Fruit fly (Drosophila melanogaster) whole organism, embryonic: Measurements from ENCODE around the gene Mur2B.

Experiments used
- Asciz ChIP-seq: fragments of 200-800 bp; sonication (Bioruptor generic); optimal IDR thresholded peaks from 2 replicates; lab custom pipeline; 2017; ENCODE audit warnings: missing biosample characterization, mild to moderate bottlenecking, missing genetic modification characterization, missing genetic modification reagents
- Awh ChIP-seq: fragments of 200-800 bp; sonication (Bioruptor generic); IDR thresholded peaks from 2 replicates; pipeline ENCODE4, ENCODE4 v1.3.6; 2022; ENCODE audit warnings: missing biosample characterization, missing genetic modification characterization
- B-H1 ChIP-seq: fragments of 200-800 bp; sonication (Bioruptor generic); IDR thresholded peaks from 3 replicates; pipeline ENCODE4 v1.3.6; 2022; ENCODE audit warnings: missing biosample characterization, missing genetic modification characterization
- CG10321 ChIP-seq: fragments of 200-800 bp; sonication (Bioruptor generic); IDR thresholded peaks from 2 replicates; pipeline ENCODE4 v1.3.6; 2022; ENCODE audit warnings: missing biosample characterization, missing genetic modification characterization
- CG11696 ChIP-seq: fragments of 200-800 bp; sonication (Bioruptor generic); IDR thresholded peaks from 2 replicates; pipeline ENCODE4 v1.3.6; 2022; ENCODE audit warnings: missing biosample characterization, missing genetic modification characterization
- CG12155 ChIP-seq: fragments of 200-800 bp; sonication (Bioruptor generic); optimal IDR thresholded peaks from 3 replicates; lab custom pipeline; 2016; ENCODE audit warnings: missing biosample characterization, missing genetic modification characterization
- CG13296 ChIP-seq: fragments of 200-800 bp; sonication (Bioruptor generic); optimal IDR thresholded peaks from 3 replicates; lab custom pipeline; 2018; ENCODE audit warnings: missing biosample characterization, mild to moderate bottlenecking, missing genetic modification characterization
- CG15696 ChIP-seq: fragments of 200-800 bp; sonication (Bioruptor generic); optimal IDR thresholded peaks from 2 replicates; lab custom pipeline; 2019; ENCODE audit warnings: missing biosample characterization, mild to moderate bottlenecking, missing genetic modification characterization, moderate library complexity
- CG16815 ChIP-seq: fragments of 200-800 bp; sonication (Bioruptor generic); optimal IDR thresholded peaks from 3 replicates; lab custom pipeline; 2017; ENCODE audit warnings: missing biosample characterization, mild to moderate bottlenecking, missing genetic modification characterization
- CG17568 ChIP-seq: fragments of 200-800 bp; sonication (Bioruptor generic); optimal IDR thresholded peaks from 2 replicates; lab custom pipeline; 2018; ENCODE audit warnings: missing biosample characterization, mild to moderate bottlenecking, missing genetic modification characterization, moderate library complexity
- CG31388 ChIP-seq: fragments of 200-800 bp; sonication (Bioruptor generic); optimal IDR thresholded peaks from 2 replicates; lab custom pipeline; 2016; ENCODE audit warnings: missing biosample characterization, missing genetic modification characterization
- CG33213 ChIP-seq: fragments of 200-800 bp; sonication (Bioruptor generic); optimal IDR thresholded peaks from 3 replicates; lab custom pipeline; 2016; ENCODE audit warnings: missing biosample characterization, missing genetic modification characterization
- CG3838 ChIP-seq: fragments of 200-800 bp; sonication (Bioruptor generic); optimal IDR thresholded peaks from 3 replicates; lab custom pipeline; 2016; ENCODE audit warnings: missing biosample characterization, missing genetic modification characterization
- CG3847 ChIP-seq: fragments of 200-800 bp; sonication (Bioruptor generic); IDR thresholded peaks from 2 replicates; pipeline ENCODE4 v1.3.6; 2022; ENCODE audit warnings: missing biosample characterization, missing genetic modification characterization
- CG4707 ChIP-seq: fragments of 200-800 bp; sonication (Bioruptor generic); optimal IDR thresholded peaks from 2 replicates; lab custom pipeline; 2018; ENCODE audit warnings: missing biosample characterization, mild to moderate bottlenecking, missing genetic modification characterization, moderate library complexity
- CG4730 ChIP-seq: fragments of 200-800 bp; sonication (Bioruptor generic); IDR thresholded peaks from 2 replicates; pipeline ENCODE4 v1.3.6; 2022; ENCODE audit warnings: missing biosample characterization, missing genetic modification characterization
- CG4820 ChIP-seq: fragments of 200-800 bp; sonication (Bioruptor generic); optimal IDR thresholded peaks from 3 replicates; lab custom pipeline; 2016; ENCODE audit warnings: missing biosample characterization, missing genetic modification characterization
- CG5180 ChIP-seq: fragments of 200-800 bp; sonication (Bioruptor generic); optimal IDR thresholded peaks from 3 replicates; lab custom pipeline; 2017; ENCODE audit warnings: missing biosample characterization, missing genetic modification characterization, mild to moderate bottlenecking, moderate library complexity, missing genetic modification reagents
- CG6175 ChIP-seq: fragments of 200-800 bp; sonication (Bioruptor generic); IDR thresholded peaks from 3 replicates; pipeline ENCODE4 v1.3.6; 2022; ENCODE audit warnings: missing biosample characterization, missing genetic modification characterization
- CG7556 ChIP-seq: fragments of 200-800 bp; sonication (Bioruptor generic); optimal IDR thresholded peaks from 2 replicates; lab custom pipeline; 2017; ENCODE audit warnings: missing biosample characterization, mild to moderate bottlenecking, missing genetic modification characterization
- CG7839 ChIP-seq: fragments of 200-800 bp; sonication (Bioruptor generic); optimal IDR thresholded peaks from 3 replicates; lab custom pipeline; 2018; ENCODE audit warnings: missing biosample characterization, mild to moderate bottlenecking, missing genetic modification characterization, moderate library complexity
- CG8388 ChIP-seq: fragments of 200-800 bp; sonication (Bioruptor generic); optimal IDR thresholded peaks from 2 replicates; lab custom pipeline; 2019; ENCODE audit warnings: missing biosample characterization, mild to moderate bottlenecking, missing genetic modification characterization, moderate library complexity
- CG9727 ChIP-seq: fragments of 200-800 bp; sonication (Bioruptor generic); optimal IDR thresholded peaks from 3 replicates; lab custom pipeline; 2017; ENCODE audit warnings: missing biosample characterization, mild to moderate bottlenecking, missing genetic modification characterization
- Dad ChIP-seq: fragments of 200-800 bp; sonication (Bioruptor generic); optimal IDR thresholded peaks from 3 replicates; lab custom pipeline; 2016; ENCODE audit warnings: missing biosample characterization, missing genetic modification characterization
- Dip2 ChIP-seq: fragments of 200-800 bp; sonication (Bioruptor generic); IDR thresholded peaks from 2 replicates; pipeline ENCODE4 v1.3.6; 2022; ENCODE audit warnings: missing biosample characterization, missing genetic modification characterization
- Drgx ChIP-seq: fragments of 200-800 bp; sonication (Bioruptor generic); IDR thresholded peaks from 2 replicates; pipeline ENCODE4 v1.3.6; 2022; ENCODE audit warnings: missing biosample characterization, missing genetic modification characterization
- Fer2 ChIP-seq: fragments of 200-800 bp; sonication (Bioruptor generic); optimal IDR thresholded peaks from 2 replicates; lab custom pipeline; 2018; ENCODE audit warnings: missing biosample characterization, mild to moderate bottlenecking, missing genetic modification characterization, moderate library complexity
- Hmx ChIP-seq: fragments of 200-800 bp; sonication (Bioruptor generic); optimal IDR thresholded peaks from 2 replicates; lab custom pipeline; 2016; ENCODE audit warnings: missing biosample characterization, missing genetic modification characterization
- Hr39 ChIP-seq: fragments of >200 bp; optimal IDR thresholded peaks from 2 replicates; lab custom pipeline; 2017
- Mad ChIP-seq: fragments of 200-800 bp; sonication (Bioruptor generic); optimal IDR thresholded peaks from 2 replicates; lab custom pipeline; 2016; ENCODE audit warnings: missing biosample characterization, missing genetic modification characterization
- Mes4 ChIP-seq: fragments of 200-800 bp; sonication (Bioruptor generic); optimal IDR thresholded peaks from 2 replicates; lab custom pipeline; 2016; ENCODE audit warnings: missing biosample characterization, missing genetic modification characterization
- Nf-YC ChIP-seq: fragments of 200-800 bp; optimal IDR thresholded peaks from 3 replicates; lab custom pipeline; 2019; ENCODE audit warnings: missing biosample characterization, mild to moderate bottlenecking, missing genetic modification characterization, moderate library complexity
- Oli ChIP-seq: fragments of 200-800 bp; sonication (Bioruptor generic); optimal IDR thresholded peaks from 2 replicates; lab custom pipeline; 2018; ENCODE audit warnings: missing biosample characterization, mild to moderate bottlenecking, missing genetic modification characterization, moderate library complexity
- Rfx ChIP-seq: fragments of 200-800 bp; sonication (Bioruptor generic); IDR thresholded peaks from 2 replicates; pipeline ENCODE4 v1.3.6; 2022; ENCODE audit warnings: missing biosample characterization, missing genetic modification characterization
- aop ChIP-seq: fragments of 200-800 bp; sonication (Bioruptor generic); IDR thresholded peaks from 2 replicates; pipeline ENCODE4 v1.3.6; 2022; ENCODE audit warnings: missing biosample characterization, missing genetic modification characterization
- ato ChIP-seq: fragments of 200-800 bp; sonication (Bioruptor generic); IDR thresholded peaks from 2 replicates; pipeline ENCODE4 v1.3.6; 2022; ENCODE audit warnings: missing biosample characterization, missing genetic modification characterization; ENCODE audit not compliant: partially characterized antibody
- bcd ChIP-seq: fragments of 200-800 bp; sonication (Bioruptor generic); optimal IDR thresholded peaks from 2 replicates; lab custom pipeline; 2017; ENCODE audit warnings: missing biosample characterization, mild to moderate bottlenecking, missing genetic modification characterization
- croc ChIP-seq: fragments of 200-800 bp; sonication (Bioruptor generic); conservative IDR thresholded peaks from 3 replicates; pipeline ENCODE4 v1.3.6; 2022; ENCODE audit warnings: missing biosample characterization, missing genetic modification characterization
- en ChIP-seq: fragments of 200-800 bp; sonication (Bioruptor generic); optimal IDR thresholded peaks from 2 replicates; lab custom pipeline; 2016; ENCODE audit warnings: missing biosample characterization, missing genetic modification characterization
- esg ChIP-seq: fragments of 200-800 bp; sonication (Bioruptor generic); conservative IDR thresholded peaks from 2 replicates; pipeline ENCODE4 v1.3.6; 2022; ENCODE audit warnings: missing biosample characterization, missing genetic modification characterization
- gsb-n ChIP-seq: fragments of 200-800 bp; sonication (Bioruptor generic); optimal IDR thresholded peaks from 3 replicates; lab custom pipeline; 2018; ENCODE audit warnings: missing biosample characterization, mild to moderate bottlenecking, missing genetic modification characterization
- h ChIP-seq: fragments of >200 bp; optimal IDR thresholded peaks from 2 replicates; lab custom pipeline; 2017
- jigr1 ChIP-seq: fragments of 200-800 bp; sonication (Bioruptor generic); IDR thresholded peaks from 3 replicates; pipeline ENCODE4 v1.3.6; 2022; ENCODE audit warnings: missing biosample characterization, missing genetic modification characterization
- kay ChIP-seq: fragments of 200-800 bp; sonication (Bioruptor generic); optimal IDR thresholded peaks from 2 replicates; lab custom pipeline; 2016; ENCODE audit warnings: missing biosample characterization, missing genetic modification characterization
- lilli ChIP-seq: fragments of 200-800 bp; sonication (Bioruptor generic); optimal IDR thresholded peaks from 3 replicates; lab custom pipeline; 2016; ENCODE audit warnings: missing biosample characterization, missing genetic modification characterization
- pan ChIP-seq, 4 experiments: fragments of >200 bp in 3 of 4; fragments of 200-800 bp in 1 of 4; sonication (Bioruptor generic) in 1 of 4; optimal IDR thresholded peaks in 3 of 4; IDR thresholded peaks in 1 of 4; 2 replicates each; pipeline versions ENCODE4 v1.3.6 to Lab custom; 2017 to 2022; ENCODE audit warnings: missing biosample characterization in 2 of 4, missing genetic modification characterization in 2 of 4, mixed read lengths in 1 of 4
- sd ChIP-seq: fragments of 200-800 bp; sonication (Bioruptor generic); optimal IDR thresholded peaks from 3 replicates; lab custom pipeline; 2018; ENCODE audit warnings: missing biosample characterization, mild to moderate bottlenecking, missing genetic modification characterization, moderate library complexity
- slou ChIP-seq: fragments of 200-800 bp; sonication (Bioruptor generic); optimal IDR thresholded peaks from 3 replicates; lab custom pipeline; 2016; ENCODE audit warnings: missing biosample characterization, missing genetic modification characterization
- tio ChIP-seq: fragments of 200-800 bp; sonication (Bioruptor generic); optimal IDR thresholded peaks from 2 replicates; lab custom pipeline; 2017; ENCODE audit warnings: missing biosample characterization, missing genetic modification characterization, inconsistent platforms
- tll ChIP-seq, 2 experiments: fragments of 200-800 bp in 1 of 2; fragments of >200 bp in 1 of 2; sonication (Bioruptor generic) in 1 of 2; optimal IDR thresholded peaks; 2 replicates each; lab custom pipeline; 2017 to 2019; ENCODE audit warnings: missing biosample characterization in 2 of 2, missing genetic modification characterization in 2 of 2, mild to moderate bottlenecking in 1 of 2, moderate library complexity in 1 of 2
- twi ChIP-seq: fragments of 200-800 bp; optimal IDR thresholded peaks from 2 replicates; lab custom pipeline; 2019; ENCODE audit warnings: missing biosample characterization, mild to moderate bottlenecking, missing genetic modification characterization, moderate library complexity
- zf30C ChIP-seq: fragments of 200-800 bp; sonication (Bioruptor generic); optimal IDR thresholded peaks from 3 replicates; lab custom pipeline; 2018; ENCODE audit warnings: missing biosample characterization, mild to moderate bottlenecking, missing genetic modification characterization

The Mur2B gene

DNA sequence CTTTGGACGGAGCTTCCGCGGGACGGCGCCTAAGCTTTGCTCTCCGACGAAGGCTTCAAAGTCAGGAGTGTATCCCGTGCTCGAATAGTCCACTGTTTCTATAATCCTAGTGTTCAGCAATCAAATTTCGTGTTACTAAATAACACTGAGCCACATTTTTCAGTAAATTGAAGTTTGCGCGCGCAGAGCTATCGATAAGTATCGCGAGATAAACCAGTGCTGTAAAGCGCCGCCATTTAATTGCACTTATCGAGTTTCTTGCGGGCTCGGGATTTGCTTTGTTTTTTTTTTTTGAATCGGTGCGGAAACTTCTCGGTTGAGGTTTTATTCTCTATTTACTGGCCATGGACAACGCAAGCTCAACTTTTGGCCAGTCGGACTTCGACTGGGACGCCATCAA, 191.7 kb downstream of the Mur2B start, which contains the start of the genes Rab27 and mei-38 (continued):
- TF ChIP-seq pan (optimal IDR thresholded peaks at IDR 0.05; lab: Kevin White, UChicago) (no peak), pan (GFP tag; optimal IDR thresholded peaks at IDR 0.05 in 1 of 2, IDR thresholded peaks at IDR 0.05 in 1 of 2) (peak in 1 of 2 experiments; percentile 19), bcd (no peak), CG4730 (GFP tag; lab: Robert Waterston, UW) (no peak), Awh (GFP tag; lab: Robert Waterston, UW) (no peak), CG3838 (no peak), CG3847 (GFP tag; lab: Robert Waterston, UW) (peak; percentile 52), CG8388 (GFP tag; lab: Kevin White, UChicago) (no peak), CG9727 (GFP tag; lab: Kevin White, UChicago) (no peak), CG15696 (tag; lab: Kevin White, UChicago) (no peak), CG31388 (GFP tag; lab: Kevin White, UChicago) (no peak), Mad (GFP tag; lab: Kevin White, UChicago) (no peak), jigr1 (GFP tag; lab: Robert Waterston, UW) (no peak), Drgx (GFP tag; lab: Robert Waterston, UW) (no peak), tll (GFP tag; optimal IDR thresholded peaks at IDR 0.05; lab: Kevin White, UChicago) (no peak), twi (tag; lab: Kevin White, UChicago) (no peak), CG4820 (peak; percentile 12), B-H1 (GFP tag; lab: Robert Waterston, UW) (no peak), CG17568 (GFP tag; lab: Kevin White, UChicago) (no peak), kay (no peak), Dip2 (GFP tag; lab: Robert Waterston, UW) (no peak), lilli (GFP tag; lab: Kevin White, UChicago) (peak; percentile 18), CG16815 (GFP tag; lab: Kevin White, UChicago) (no peak), CG13296 (GFP tag; lab: Kevin White, UChicago) (no peak), CG10321 (GFP tag; lab: Robert Waterston, UW) (peak; percentile 47; the same call in 1 of the 2 replicates), Nf-YC (tag; lab: Kevin White, UChicago) (no peak), CG7556 (GFP tag; lab: Kevin White, UChicago) (no peak), sd (no peak), CG6175 (GFP tag; lab: Robert Waterston, UW) (no peak), Oli (tag; lab: Kevin White, UChicago) (no peak), CG5180 (GFP tag; lab: Kevin White, UChicago) (no peak), Mes4 (GFP tag; lab: Kevin White, UChicago) (no peak), Fer2 (tag; lab: Kevin White, UChicago) (no peak), Dad (no peak), en (no peak), esg (GFP tag; lab: Robert Waterston, UW) (no peak), CG7839 (no peak), aop (GFP tag; lab: Robert Waterston, UW) (no peak), CG11696 (GFP tag; lab: Robert Waterston, UW) (no peak), CG4707 (GFP tag; lab: Kevin White, UChicago) (no peak), croc (GFP tag; lab: Robert Waterston, UW) (no peak), zf30C (peak; percentile 40), tio (no peak), h (lab: Kevin White, UChicago) (no peak), CG33213 (GFP tag; lab: Kevin White, UChicago) (no peak), gsb-n (tag; lab: Kevin White, UChicago) (no peak), Hr39 (no peak), Rfx (GFP tag; lab: Robert Waterston, UW) (peak; percentile 64), CG12155 (peak; percentile 17), ato (GFP tag; lab: Robert Waterston, UW) (peak; percentile 33; the same call in 1 of the 2 replicates), slou (no peak), Asciz (GFP tag; lab: Kevin White, UChicago) (no peak), Hmx (GFP tag; lab: Kevin White, UChicago) (no peak)
